Worm (Caenorhabditis elegans) whole organism, late embryonic: ENCODE results near the gene msp-77.

ENCODE experiments used
- C08G9.2 ChIP-seq: sonication (generic microtip); optimal IDR thresholded peaks from 2 replicates; lab custom pipeline; 2016; ENCODE audit warnings: mild to moderate bottlenecking, missing genetic modification characterization, moderate library complexity, missing compliant biosample characterization
- K02D7.2 ChIP-seq: sonication (generic microtip); optimal IDR thresholded peaks from 2 replicates; lab custom pipeline; 2017; ENCODE audit warnings: mild to moderate bottlenecking, missing genetic modification characterization, missing compliant biosample characterization
- Y22D7AL.16 ChIP-seq: sonication (generic microtip); optimal IDR thresholded peaks from 2 replicates; lab custom pipeline; 2016; ENCODE audit warnings: missing genetic modification characterization, missing compliant biosample characterization
- ahr-1 ChIP-seq: sonication (generic microtip); optimal IDR thresholded peaks from 2 replicates; lab custom pipeline; 2016; ENCODE audit warnings: missing genetic modification characterization, missing compliant biosample characterization
- ceh-14 ChIP-seq: sonication (generic microtip); optimal IDR thresholded peaks from 2 replicates; lab custom pipeline; 2016; ENCODE audit warnings: missing genotype, missing genetic modification characterization, missing compliant biosample characterization
- ceh-34 ChIP-seq: sonication (generic microtip); optimal IDR thresholded peaks from 2 replicates; lab custom pipeline; 2016; ENCODE audit warnings: mild to moderate bottlenecking, missing genetic modification characterization, missing compliant biosample characterization
- ceh-6 ChIP-seq: fragments of 200-800 bp; sonication (Bioruptor generic); optimal IDR thresholded peaks from 2 replicates; lab custom pipeline; 2018; ENCODE audit warnings: mild to moderate bottlenecking, missing genetic modification characterization, missing compliant biosample characterization
- hlh-13 ChIP-seq: fragments of 200-800 bp; sonication (Bioruptor generic); optimal IDR thresholded peaks from 2 replicates; lab custom pipeline; 2018; ENCODE audit warnings: mild to moderate bottlenecking, missing genetic modification characterization, missing compliant biosample characterization
- madf-2 ChIP-seq: sonication (generic microtip); optimal IDR thresholded peaks from 2 replicates; lab custom pipeline; 2017; ENCODE audit warnings: missing genetic modification characterization, missing compliant biosample characterization
- nhr-11 ChIP-seq: fragments of 150-350 bp; optimal IDR thresholded peaks from 2 replicates; lab custom pipeline; 2014; ENCODE audit warnings: missing biosample characterization, missing genetic modification characterization
- pha-4 ChIP-seq: fragments of 150-350 bp; optimal IDR thresholded peaks from 2 replicates; lab custom pipeline; 2018; ENCODE audit warnings: missing biosample characterization, missing genetic modification reagents, missing genetic modification characterization
- ref-2 ChIP-seq: sonication (generic microtip); optimal IDR thresholded peaks from 2 replicates; lab custom pipeline; 2016; ENCODE audit warnings: missing genetic modification characterization, missing compliant biosample characterization
- tbx-2 ChIP-seq: sonication (generic microtip); optimal IDR thresholded peaks from 2 replicates; lab custom pipeline; 2016; ENCODE audit warnings: missing genetic modification characterization, missing compliant biosample characterization
- ztf-16 ChIP-seq: sonication (generic microtip); optimal IDR thresholded peaks from 2 replicates; lab custom pipeline; 2017; ENCODE audit warnings: missing genetic modification characterization, missing compliant biosample characterization

DNA sequence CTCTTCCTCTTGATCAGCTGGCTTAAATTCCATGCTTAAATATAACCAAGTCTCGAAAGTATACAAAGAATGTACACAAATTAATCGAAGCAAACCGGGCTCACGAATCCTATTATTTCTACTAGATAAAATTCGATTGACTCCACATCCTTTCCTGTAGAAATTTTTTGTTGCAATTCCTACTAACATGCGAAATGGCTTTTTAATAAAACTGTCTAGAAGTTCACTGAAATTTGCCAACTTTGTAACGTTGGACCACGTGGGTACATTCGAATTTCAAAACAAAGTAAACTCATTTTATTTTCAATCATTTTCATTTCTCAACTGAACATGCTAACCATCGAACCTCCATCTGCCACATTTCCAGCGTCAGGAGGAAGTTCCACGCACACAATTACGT is 657 bp downstream of the msp-77 start, which contains the start of gene ssp-32:
- TF ChIP-seq ref-2 (tag; lab: Kevin White, UChicago) (no peak), ceh-6 (GFP tag; lab: Kevin White, UChicago) (no peak), Y22D7AL.16 (no peak), nhr-11 (tag; lab: Kevin White, UChicago) (no peak), tbx-2 (tag; lab: Kevin White, UChicago) (no peak), ahr-1 (tag; lab: Kevin White, UChicago) (no peak), K02D7.2 (tag; lab: Kevin White, UChicago) (no peak), C08G9.2 (tag; lab: Kevin White, UChicago) (no peak), pha-4 (tag; lab: Kevin White, UChicago) (no peak), ceh-14 (no peak), hlh-13 (no peak), madf-2 (tag; lab: Kevin White, UChicago) (no peak), ztf-16 (tag; lab: Kevin White, UChicago) (no peak), ceh-34 (tag; lab: Kevin White, UChicago) (no peak)
